Worm (Caenorhabditis elegans): ENCODE measurements around the gene malt-1.
"Not testable (repeated sequence)": the region's sequence is repeated elsewhere in the genome, so short reads cannot be mapped to it uniquely, and the experiment has no call there.

malt-1 gene

ce11 chrII:6913309-6913708 lies 37.8 kb downstream of the malt-1 start, which contains the start of gene cyn-10:
Gene cyn-10 (minus strand): TSS chrII:6913365.
- TF ChIP-seq sea-1 (GFP tag; conservative IDR thresholded peaks at IDR 0.05): peak; percentile 68; the same call in 1 of the 2 replicates
- no peak for TF ChIP-seq tra-4 (tag; optimal IDR thresholded peaks at IDR 0.05)
- TF ChIP-seq hnd-1 (tag; optimal IDR thresholded peaks at IDR 0.05): peak; percentile 35
- peak; percentile 75 for TF ChIP-seq scrt-1 (GFP tag; IDR thresholded peaks at IDR 0.05)
- TF ChIP-seq ceh-13 (GFP tag; optimal IDR thresholded peaks at IDR 0.05): peak; percentile 3
- TF ChIP-seq tbx-37 (GFP tag; conservative IDR thresholded peaks at IDR 0.05): peak; percentile 97
- TF ChIP-seq ceh-36 (tag; optimal IDR thresholded peaks at IDR 0.05): no peak

- no peak for TF ChIP-seq tbx-37 (GFP tag; conservative IDR thresholded peaks at IDR 0.05)
- TF ChIP-seq hmbx-1 (tag; optimal IDR thresholded peaks at IDR 0.05): no peak
- TF ChIP-seq ets-7 (tag; optimal IDR thresholded peaks at IDR 0.05): no peak
- TF ChIP-seq F13C5.2 (tag; optimal IDR thresholded peaks at IDR 0.05): no peak
- no peak for TF ChIP-seq ama-1 (optimal IDR thresholded peaks at IDR 0.05)
- TF ChIP-seq sea-1 (GFP tag; conservative IDR thresholded peaks at IDR 0.05): no peak
- TF ChIP-seq flt-1 (GFP tag; IDR thresholded peaks at IDR 0.05): no peak
- no peak for TF ChIP-seq tra-4 (tag; optimal IDR thresholded peaks at IDR 0.05)
- TF ChIP-seq pes-1 (GFP tag; IDR thresholded peaks at IDR 0.05): no peak
- TF ChIP-seq B0310.2 (tag; optimal IDR thresholded peaks at IDR 0.05): no peak
- no peak for TF ChIP-seq hnd-1 (tag; optimal IDR thresholded peaks at IDR 0.05)
- TF ChIP-seq hmg-4 (GFP tag; optimal IDR thresholded peaks at IDR 0.05): no peak
- no peak for TF ChIP-seq tbx-11 (GFP tag; IDR thresholded peaks at IDR 0.05)
- TF ChIP-seq scrt-1 (GFP tag; IDR thresholded peaks at IDR 0.05): no peak
These were observed 41.5 kb downstream of the malt-1 start, which contains the start of gene asm-1 for ce11 chrII:6909568-6910122. Gene asm-1 (plus strand): TSS chrII:6910072.

- TF ChIP-seq hnd-1 (tag; optimal IDR thresholded peaks at IDR 0.05) (no peak), aly-1 (tag; optimal IDR thresholded peaks at IDR 0.05) (no peak), B0310.2 (tag; optimal IDR thresholded peaks at IDR 0.05) (no peak), pes-1 (GFP tag; IDR thresholded peaks at IDR 0.05) (no peak), scrt-1 (GFP tag; IDR thresholded peaks at IDR 0.05) (no peak), sea-1 (GFP tag; conservative IDR thresholded peaks at IDR 0.05) (no peak), hmg-4 (GFP tag; optimal IDR thresholded peaks at IDR 0.05) (no peak), ceh-13 (GFP tag; optimal IDR thresholded peaks at IDR 0.05) (no peak), ama-1 (optimal IDR thresholded peaks at IDR 0.05) (no peak), ceh-36 (tag; optimal IDR thresholded peaks at IDR 0.05) (no peak), F13C5.2 (tag; optimal IDR thresholded peaks at IDR 0.05) (no peak), hmbx-1 (tag; optimal IDR thresholded peaks at IDR 0.05) (no peak), tbx-11 (GFP tag; IDR thresholded peaks at IDR 0.05) (no peak)
These were observed 42.4 kb downstream of the malt-1 start for ce11 chrII:6908689-6909088.

- not testable (repeated sequence) for TF ChIP-seq tbx-37 (GFP tag; conservative IDR thresholded peaks at IDR 0.05); sea-1 (GFP tag; conservative IDR thresholded peaks at IDR 0.05); B0310.2 (tag; optimal IDR thresholded peaks at IDR 0.05)
These were observed 43.4 kb downstream of the malt-1 start, which contains the start of gene B0252.3 for ce11 chrII:6907657-6908056. Gene B0252.3 (minus strand): TSS chrII:6907757.

ce11 chrII:6901795-6902194 lies 49.3 kb downstream of the malt-1 start, which contains the start of gene psmd-9:
Gene psmd-9 (plus strand): TSS chrII:6902095.
- TF ChIP-seq sea-1 (GFP tag; conservative IDR thresholded peaks at IDR 0.05): no peak
- TF ChIP-seq B0310.2 (tag; optimal IDR thresholded peaks at IDR 0.05): no peak
- no peak for TF ChIP-seq tbx-11 (GFP tag; IDR thresholded peaks at IDR 0.05)
- no peak for TF ChIP-seq tbx-37 (GFP tag; conservative IDR thresholded peaks at IDR 0.05)
- TF ChIP-seq flt-1 (GFP tag; IDR thresholded peaks at IDR 0.05): no peak
- no peak for TF ChIP-seq ceh-36 (tag; optimal IDR thresholded peaks at IDR 0.05)
- no peak for TF ChIP-seq F13C5.2 (tag; optimal IDR thresholded peaks at IDR 0.05)
- no peak for TF ChIP-seq hmbx-1 (tag; optimal IDR thresholded peaks at IDR 0.05)
- no peak for TF ChIP-seq pes-1 (GFP tag; IDR thresholded peaks at IDR 0.05)
- TF ChIP-seq ets-7 (tag; optimal IDR thresholded peaks at IDR 0.05): no peak
- TF ChIP-seq hnd-1 (tag; optimal IDR thresholded peaks at IDR 0.05): no peak

- TF ChIP-seq ets-7 (tag; optimal IDR thresholded peaks at IDR 0.05) (no peak), B0310.2 (tag; optimal IDR thresholded peaks at IDR 0.05) (no peak), pes-1 (GFP tag; IDR thresholded peaks at IDR 0.05) (no peak), F13C5.2 (tag; optimal IDR thresholded peaks at IDR 0.05) (no peak), hnd-1 (tag; optimal IDR thresholded peaks at IDR 0.05) (no peak), aly-1 (tag; optimal IDR thresholded peaks at IDR 0.05) (no peak), scrt-1 (GFP tag; IDR thresholded peaks at IDR 0.05) (no peak), sea-1 (GFP tag; conservative IDR thresholded peaks at IDR 0.05) (no peak), ceh-13 (GFP tag; optimal IDR thresholded peaks at IDR 0.05) (no peak), ceh-36 (tag; optimal IDR thresholded peaks at IDR 0.05) (no peak), tbx-37 (GFP tag; conservative IDR thresholded peaks at IDR 0.05) (no peak), tbx-11 (GFP tag; IDR thresholded peaks at IDR 0.05) (no peak), ama-1 (optimal IDR thresholded peaks at IDR 0.05) (no peak), flt-1 (GFP tag; IDR thresholded peaks at IDR 0.05) (no peak), hmg-4 (GFP tag; optimal IDR thresholded peaks at IDR 0.05) (no peak), hmbx-1 (tag; optimal IDR thresholded peaks at IDR 0.05) (no peak), tra-4 (tag; optimal IDR thresholded peaks at IDR 0.05) (no peak)
These were observed 50.4 kb downstream of the malt-1 start for ce11 chrII:6900708-6901107.

ce11 chrII:6898017-6898779 lies 52.9 kb downstream of the malt-1 start, which contains the start of gene hrpl-1:
Gene hrpl-1 (plus strand): TSS chrII:6898729.
- TF ChIP-seq tbx-11 (GFP tag; IDR thresholded peaks at IDR 0.05) (peak; percentile 69), B0310.2 (tag; optimal IDR thresholded peaks at IDR 0.05) (no peak), F13C5.2 (tag; optimal IDR thresholded peaks at IDR 0.05) (no peak), ama-1 (optimal IDR thresholded peaks at IDR 0.05) (no peak), tbx-37 (GFP tag; conservative IDR thresholded peaks at IDR 0.05) (no peak; the same call in 1 of the 2 replicates), hnd-1 (tag; optimal IDR thresholded peaks at IDR 0.05) (peak; percentile 3), ceh-36 (tag; optimal IDR thresholded peaks at IDR 0.05) (peak; percentile 89), aly-1 (tag; optimal IDR thresholded peaks at IDR 0.05) (peak; percentile 25), hmbx-1 (tag; optimal IDR thresholded peaks at IDR 0.05) (peak; percentile 4), scrt-1 (GFP tag; IDR thresholded peaks at IDR 0.05) (peak; percentile 80), flt-1 (GFP tag; IDR thresholded peaks at IDR 0.05) (peak; percentile 74), hmg-4 (GFP tag; optimal IDR thresholded peaks at IDR 0.05) (peak; percentile 63), pes-1 (GFP tag; IDR thresholded peaks at IDR 0.05) (no peak; the same call in 1 of the 2 replicates), sea-1 (GFP tag; conservative IDR thresholded peaks at IDR 0.05) (0 out of 2 replicates have a peak, but pooled peaks have one; percentile 72), ets-7 (tag; optimal IDR thresholded peaks at IDR 0.05) (no peak), ceh-13 (GFP tag; optimal IDR thresholded peaks at IDR 0.05) (peak; percentile 27), tra-4 (tag; optimal IDR thresholded peaks at IDR 0.05) (no peak)

All from whole organism, early embryonic.